Worm (Caenorhabditis elegans) whole organism, late embryonic: ENCODE measurements around the gene F54F2.6.

ENCODE experiments used
- C08G9.2 ChIP-seq: sonication (generic microtip); optimal IDR thresholded peaks from 2 replicates; lab custom pipeline; 2016; ENCODE audit warnings: mild to moderate bottlenecking, missing genetic modification characterization, moderate library complexity, missing compliant biosample characterization
- C38D4.7 ChIP-seq: fragments of 200-800 bp; sonication (Bioruptor generic); optimal IDR thresholded peaks from 2 replicates; lab custom pipeline; 2018; ENCODE audit warnings: mild to moderate bottlenecking, missing genetic modification characterization, moderate library complexity, missing compliant biosample characterization
- F13H6.1 ChIP-seq: sonication (generic microtip); optimal IDR thresholded peaks from 2 replicates; lab custom pipeline; 2016; ENCODE audit warnings: missing genetic modification characterization, missing compliant biosample characterization
- ahr-1 ChIP-seq: sonication (generic microtip); optimal IDR thresholded peaks from 2 replicates; lab custom pipeline; 2016; ENCODE audit warnings: missing genetic modification characterization, missing compliant biosample characterization
- ama-1 ChIP-seq: fragments of 150-350 bp; optimal IDR thresholded peaks from 2 replicates; lab custom pipeline; 2014
- ceh-18 ChIP-seq: sonication (generic microtip); optimal IDR thresholded peaks from 2 replicates; lab custom pipeline; 2016; ENCODE audit warnings: missing genetic modification characterization, missing compliant biosample characterization
- ceh-30 ChIP-seq: fragments of 150-350 bp; optimal IDR thresholded peaks from 2 replicates; lab custom pipeline; 2014; ENCODE audit warnings: missing biosample characterization, missing genetic modification characterization
- ceh-31 ChIP-seq: sonication (generic microtip); optimal IDR thresholded peaks from 2 replicates; lab custom pipeline; 2016; ENCODE audit warnings: missing genetic modification characterization, missing compliant biosample characterization
- ceh-34 ChIP-seq: sonication (generic microtip); optimal IDR thresholded peaks from 2 replicates; lab custom pipeline; 2016; ENCODE audit warnings: mild to moderate bottlenecking, missing genetic modification characterization, missing compliant biosample characterization
- ceh-45 ChIP-seq: fragments of 200-800 bp; sonication (Bioruptor generic); IDR thresholded peaks from 2 replicates; pipeline ENCODE4 v1.3.6; 2022; ENCODE audit warnings: missing genetic modification reagents, missing genetic modification characterization, missing compliant biosample characterization
- ceh-6 ChIP-seq: fragments of 200-800 bp; sonication (Bioruptor generic); optimal IDR thresholded peaks from 2 replicates; lab custom pipeline; 2018; ENCODE audit warnings: mild to moderate bottlenecking, missing genetic modification characterization, missing compliant biosample characterization
- ceh-9 ChIP-seq: sonication (generic microtip); optimal IDR thresholded peaks from 2 replicates; lab custom pipeline; 2016; ENCODE audit warnings: mild to moderate bottlenecking, missing genetic modification characterization, inconsistent platforms, missing compliant biosample characterization
- che-1 ChIP-seq: sonication (generic microtip); optimal IDR thresholded peaks from 2 replicates; lab custom pipeline; 2016; ENCODE audit warnings: mild to moderate bottlenecking, missing genetic modification characterization, missing compliant biosample characterization
- dve-1 ChIP-seq: sonication (generic microtip); optimal IDR thresholded peaks from 2 replicates; lab custom pipeline; 2017; ENCODE audit warnings: antibody characterized with exemption, mild to moderate bottlenecking, missing genetic modification characterization, missing compliant biosample characterization
- elt-2 ChIP-seq: sonication (generic microtip); optimal IDR thresholded peaks from 2 replicates; lab custom pipeline; 2016; ENCODE audit warnings: missing genetic modification reagents, missing genetic modification characterization, missing compliant biosample characterization
- elt-4 ChIP-seq: sonication (generic microtip); optimal IDR thresholded peaks from 2 replicates; lab custom pipeline; 2016; ENCODE audit warnings: missing genetic modification characterization, missing compliant biosample characterization
- gmeb-2 ChIP-seq: sonication (generic microtip); optimal IDR thresholded peaks from 2 replicates; lab custom pipeline; 2016; ENCODE audit warnings: missing genetic modification characterization, inconsistent platforms, missing compliant biosample characterization
- hlh-13 ChIP-seq: fragments of 200-800 bp; sonication (Bioruptor generic); optimal IDR thresholded peaks from 2 replicates; lab custom pipeline; 2018; ENCODE audit warnings: mild to moderate bottlenecking, missing genetic modification characterization, missing compliant biosample characterization
- hlh-8 ChIP-seq: sonication (generic microtip); optimal IDR thresholded peaks from 2 replicates; lab custom pipeline; 2016; ENCODE audit warnings: missing genotype, missing genetic modification characterization, missing compliant biosample characterization
- lin-11 ChIP-seq: fragments of 200-800 bp; sonication (Bioruptor generic); optimal IDR thresholded peaks from 2 replicates; lab custom pipeline; 2018; ENCODE audit warnings: mild to moderate bottlenecking, missing genetic modification characterization, missing compliant biosample characterization
- nhr-11 ChIP-seq: fragments of 150-350 bp; optimal IDR thresholded peaks from 2 replicates; lab custom pipeline; 2014; ENCODE audit warnings: missing biosample characterization, missing genetic modification characterization
- odd-2 ChIP-seq: sonication (generic microtip); optimal IDR thresholded peaks from 2 replicates; lab custom pipeline; 2017; ENCODE audit warnings: antibody characterized with exemption, mild to moderate bottlenecking, missing genetic modification characterization, missing compliant biosample characterization
- pax-1 ChIP-seq: fragments of 150-350 bp; optimal IDR thresholded peaks from 2 replicates; lab custom pipeline; 2014; ENCODE audit warnings: missing biosample characterization, missing genetic modification characterization
- pqm-1 ChIP-seq: sonication (generic microtip); optimal IDR thresholded peaks from 2 replicates; lab custom pipeline; 2016; ENCODE audit warnings: missing genetic modification characterization, missing compliant biosample characterization
- pros-1 ChIP-seq: fragments of 150-350 bp; optimal IDR thresholded peaks from 2 replicates; lab custom pipeline; 2014; ENCODE audit warnings: missing biosample characterization, missing genetic modification reagents, missing genetic modification characterization
- rnt-1 ChIP-seq: sonication (generic microtip); optimal IDR thresholded peaks from 2 replicates; lab custom pipeline; 2016; ENCODE audit warnings: missing genetic modification characterization, missing compliant biosample characterization
- sdc-2 ChIP-seq: sonication (generic microtip); optimal IDR thresholded peaks from 2 replicates; lab custom pipeline; 2016; ENCODE audit warnings: missing genotype, missing genetic modification characterization, missing compliant biosample characterization
- tbx-2 ChIP-seq: sonication (generic microtip); optimal IDR thresholded peaks from 2 replicates; lab custom pipeline; 2016; ENCODE audit warnings: missing genetic modification characterization, missing compliant biosample characterization
- unc-3 ChIP-seq, 2 experiments: fragments of 200-800 bp in 1 of 2; sonication (Bioruptor generic) in 1 of 2; sonication (generic microtip) in 1 of 2; conservative IDR thresholded peaks in 1 of 2; optimal IDR thresholded peaks in 1 of 2; 2 replicates each; pipeline versions ENCODE4 v1.3.6 to Lab custom; 2016 to 2022; ENCODE audit warnings: missing compliant biosample characterization in 2 of 2, missing genetic modification characterization in 2 of 2, missing genetic modification reagents in 1 of 2
- unc-42 ChIP-seq: sonication (generic microtip); optimal IDR thresholded peaks from 2 replicates; lab custom pipeline; 2016; ENCODE audit warnings: missing genotype, missing genetic modification characterization, missing compliant biosample characterization
- unc-55 ChIP-seq: sonication (generic microtip); optimal IDR thresholded peaks from 2 replicates; lab custom pipeline; 2017; ENCODE audit warnings: missing biosample characterization, missing genetic modification reagents, missing genetic modification characterization
- unc-86 ChIP-seq: sonication (generic microtip); optimal IDR thresholded peaks from 2 replicates; lab custom pipeline; 2016; ENCODE audit warnings: missing genetic modification characterization, missing compliant biosample characterization

The F54F2.6 gene

DNA sequence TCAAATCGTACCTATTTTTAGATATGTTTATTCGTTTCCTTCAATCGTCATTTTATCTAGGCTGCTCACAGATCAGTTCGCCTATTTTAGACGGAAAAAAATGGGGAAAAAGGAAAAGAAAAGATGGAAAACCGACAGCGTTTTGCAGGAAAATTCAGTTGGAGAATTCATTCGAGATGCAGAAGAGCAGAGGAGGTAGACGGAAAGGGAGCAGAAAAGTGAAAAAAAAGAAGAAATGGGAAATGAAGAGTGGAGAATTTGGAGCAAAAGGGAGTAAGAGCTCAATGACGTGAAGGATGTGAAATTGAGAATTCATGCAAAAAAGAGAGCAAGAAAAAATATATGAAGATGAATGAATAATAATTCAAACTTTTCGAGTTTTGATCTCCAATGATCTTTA is 16.0 kb downstream of the F54F2.6 start:
- TF ChIP-seq lin-11 (tag; lab: Kevin White, UChicago) (no peak), ceh-18 (tag; lab: Kevin White, UChicago) (peak; percentile 9)

DNA sequence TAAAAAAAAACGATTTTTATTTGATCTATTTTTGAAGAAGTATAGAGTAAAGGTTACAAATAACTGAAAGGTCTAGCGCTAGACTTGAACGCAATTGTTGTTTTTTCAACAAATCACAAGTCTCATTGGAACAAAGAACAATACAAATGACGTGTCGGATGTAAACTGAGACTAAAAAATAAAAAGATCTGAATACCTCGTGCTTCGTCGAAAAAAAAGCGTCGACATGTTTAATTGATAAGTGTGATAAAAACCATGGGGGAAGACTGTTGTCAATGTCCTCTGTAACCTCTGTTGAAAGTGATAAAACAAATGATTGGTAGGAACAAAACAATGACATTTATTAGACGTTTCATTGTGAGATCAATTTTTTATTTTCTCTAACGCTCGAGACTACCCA is 17.8 kb downstream of the F54F2.6 start:
- TF ChIP-seq unc-42 (tag; lab: Kevin White, UChicago), result no peak
- no peak for TF ChIP-seq che-1
- TF ChIP-seq C38D4.7 (GFP tag; lab: Kevin White, UChicago), result no peak
- no peak for TF ChIP-seq unc-55
- no peak for TF ChIP-seq rnt-1 (tag; lab: Kevin White, UChicago)
- TF ChIP-seq ama-1, result no peak
- no peak for TF ChIP-seq C08G9.2 (tag; lab: Kevin White, UChicago)
- no peak for TF ChIP-seq unc-3 (GFP tag; conservative IDR thresholded peaks at IDR 0.05; lab: Robert Waterston, UW)
- no peak for TF ChIP-seq unc-3 (tag; optimal IDR thresholded peaks at IDR 0.05; lab: Kevin White, UChicago)
- TF ChIP-seq ahr-1, result no peak
- TF ChIP-seq ceh-30 (tag; lab: Kevin White, UChicago), result no peak
- TF ChIP-seq, all 69 proteins: peak for 0

ce11 chrIII:8782080-8782479 is 18.4 kb downstream of the F54F2.6 start:
- TF ChIP-seq hlh-13 (GFP tag; lab: Kevin White, UChicago) (no peak), ceh-31 (tag; lab: Kevin White, UChicago) (peak; percentile 14)
- TF ChIP-seq, all 69 proteins: peak for 1

DNA sequence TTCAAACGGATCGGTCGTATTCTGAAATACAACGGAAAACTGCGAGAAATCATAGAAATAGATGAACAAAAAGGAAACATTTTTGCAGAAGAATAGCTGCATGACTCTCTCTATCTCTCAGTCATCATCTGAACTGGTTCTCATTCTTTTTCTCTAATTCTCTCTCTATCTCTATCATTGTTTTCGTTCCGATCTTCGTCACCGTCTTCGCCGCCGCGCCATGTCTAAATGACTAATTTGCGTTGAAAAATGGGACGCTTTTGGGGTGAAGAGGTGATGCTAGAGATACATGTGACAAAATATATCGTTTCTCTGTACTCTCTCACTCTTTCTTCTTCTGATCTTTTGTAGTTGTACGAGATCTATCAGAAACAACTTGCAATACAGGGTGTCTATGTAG is 20.0 kb downstream of the F54F2.6 start:
- TF ChIP-seq ceh-45 (GFP tag; lab: Robert Waterston, UW) (no peak), hlh-8 (tag; lab: Kevin White, UChicago) (no peak), tbx-2 (no peak), elt-4 (tag; lab: Kevin White, UChicago) (no peak), elt-2 (no peak), sdc-2 (tag; lab: Kevin White, UChicago) (no peak), dve-1 (tag; lab: Kevin White, UChicago) (no peak), lin-11 (tag; lab: Kevin White, UChicago) (no peak), ceh-9 (tag; lab: Kevin White, UChicago) (no peak), gmeb-2 (tag; lab: Kevin White, UChicago) (no peak), ceh-6 (no peak), pros-1 (no peak), unc-86 (tag; lab: Kevin White, UChicago) (no peak)
- TF ChIP-seq, all 69 proteins: peak for 0

DNA sequence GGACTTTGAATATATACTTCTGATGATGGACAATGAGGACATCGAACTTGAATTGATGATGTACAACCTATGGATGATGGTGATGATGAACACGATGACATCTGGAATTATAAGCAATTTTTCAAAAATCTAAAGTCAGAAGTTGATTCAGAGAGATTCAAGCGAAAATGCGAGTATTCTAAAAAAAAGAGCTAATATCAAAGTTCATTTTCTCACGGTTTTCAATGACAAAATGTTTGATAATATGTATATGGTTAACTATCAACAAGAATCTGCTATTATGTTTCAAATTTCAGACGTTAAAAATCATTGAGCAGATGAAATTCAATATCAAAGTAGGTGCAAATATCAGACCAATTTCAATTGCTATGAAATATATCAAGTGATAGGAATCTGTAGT is 20.6 kb downstream of the F54F2.6 start, which contains the start of gene K02D10.4:
Gene K02D10.4, minus strand, starts transcription at position 101 of the 400 bp plus-strand sequence.
- TF ChIP-seq unc-3 (GFP tag; conservative IDR thresholded peaks at IDR 0.05; lab: Robert Waterston, UW) (no peak), unc-3 (tag; optimal IDR thresholded peaks at IDR 0.05; lab: Kevin White, UChicago) (no peak), pros-1 (no peak), unc-55 (no peak), pqm-1 (tag; lab: Kevin White, UChicago) (no peak), ceh-45 (GFP tag; lab: Robert Waterston, UW) (no peak), hlh-8 (tag; lab: Kevin White, UChicago) (no peak), pax-1 (no peak), unc-42 (tag; lab: Kevin White, UChicago) (no peak), F13H6.1 (tag; lab: Kevin White, UChicago) (no peak), lin-11 (tag; lab: Kevin White, UChicago) (no peak)

ce11 chrIII:8775953-8776352 is 24.5 kb downstream of the F54F2.6 start, which contains the start of gene snap-29:
Gene snap-29, plus strand, starts transcription at chrIII:8776253.
- TF ChIP-seq odd-2 (tag; lab: Kevin White, UChicago), result no peak
- no peak for TF ChIP-seq ceh-34 (tag; lab: Kevin White, UChicago)
- peak; percentile 41 for TF ChIP-seq nhr-11 (tag; lab: Kevin White, UChicago)
